Fruit fly (Drosophila melanogaster) whole organism, embryonic: ENCODE measurements around the gene CG9886.
A peak's percentile ranks its signal among the peaks of the same experiment; 100 is the strongest.

Experiments
- Blimp-1 ChIP-seq: fragments of 200-800 bp; sonication (Bioruptor generic); optimal IDR thresholded peaks from 3 replicates; lab custom pipeline; 2018; ENCODE audit warnings: missing biosample characterization, missing genetic modification characterization, mild to moderate bottlenecking, moderate library complexity, missing genetic modification reagents
- CG10321 ChIP-seq: fragments of 200-800 bp; sonication (Bioruptor generic); IDR thresholded peaks from 2 replicates; pipeline ENCODE4 v1.3.6; 2022; ENCODE audit warnings: missing biosample characterization, missing genetic modification characterization
- CG12299 ChIP-seq: fragments of 200-800 bp; sonication (Bioruptor generic); optimal IDR thresholded peaks from 2 replicates; lab custom pipeline; 2018; ENCODE audit warnings: missing biosample characterization, mild to moderate bottlenecking, missing genetic modification characterization
- CG12391 ChIP-seq: fragments of 200-800 bp; sonication (Bioruptor generic); optimal IDR thresholded peaks from 3 replicates; lab custom pipeline; 2018; ENCODE audit warnings: missing biosample characterization, mild to moderate bottlenecking, missing genetic modification characterization, moderate library complexity
- CG12942 ChIP-seq: fragments of 200-800 bp; sonication (Bioruptor generic); optimal IDR thresholded peaks from 3 replicates; lab custom pipeline; 2016; ENCODE audit warnings: missing biosample characterization, missing genetic modification characterization
- CG13287 ChIP-seq: fragments of 200-800 bp; sonication (Bioruptor generic); IDR thresholded peaks from 2 replicates; pipeline ENCODE4 v1.3.6; 2022; ENCODE audit warnings: missing biosample characterization, missing genetic modification characterization; ENCODE audit not compliant: partially characterized antibody
- CG14050 ChIP-seq: fragments of 200-800 bp; sonication (Bioruptor generic); IDR thresholded peaks from 3 replicates; pipeline ENCODE4 v1.3.6; 2022; ENCODE audit warnings: missing biosample characterization, missing genetic modification characterization
- CG17361 ChIP-seq: fragments of 200-800 bp; sonication (Bioruptor generic); IDR thresholded peaks from 3 replicates; pipeline ENCODE4 v1.3.6; 2022; ENCODE audit warnings: missing biosample characterization, missing genetic modification characterization
- CG17802 ChIP-seq: fragments of 200-800 bp; sonication (Bioruptor generic); optimal IDR thresholded peaks from 2 replicates; lab custom pipeline; 2018; ENCODE audit warnings: missing biosample characterization, mild to moderate bottlenecking, missing genetic modification characterization, moderate library complexity
- CG18764 ChIP-seq: fragments of 200-800 bp; sonication (Bioruptor generic); optimal IDR thresholded peaks from 3 replicates; lab custom pipeline; 2016; ENCODE audit warnings: missing biosample characterization, missing genetic modification characterization
- CG2129 ChIP-seq: fragments of 200-800 bp; sonication (Bioruptor generic); IDR thresholded peaks from 2 replicates; pipeline ENCODE4 v1.3.6; 2022; ENCODE audit warnings: missing biosample characterization, missing genetic modification characterization; ENCODE audit not compliant: partially characterized antibody
- CG31441 ChIP-seq: fragments of 200-800 bp; sonication (Bioruptor generic); IDR thresholded peaks from 2 replicates; pipeline ENCODE4 v1.3.6; 2022; ENCODE audit warnings: missing biosample characterization, missing genetic modification characterization
- CG5953 ChIP-seq: fragments of 200-800 bp; sonication (Bioruptor generic); IDR thresholded peaks from 2 replicates; pipeline ENCODE4 v1.3.6; 2022; ENCODE audit warnings: missing biosample characterization, missing genetic modification characterization
- CG6272 ChIP-seq: fragments of 200-800 bp; sonication (Bioruptor generic); IDR thresholded peaks from 2 replicates; pipeline ENCODE4 v1.3.6; 2022; ENCODE audit warnings: missing biosample characterization, missing genetic modification characterization
- CG6654 ChIP-seq: fragments of 200-800 bp; sonication (Bioruptor generic); optimal IDR thresholded peaks from 2 replicates; lab custom pipeline; 2017; ENCODE audit warnings: missing biosample characterization, mild to moderate bottlenecking, missing genetic modification characterization
- CG7556 ChIP-seq: fragments of 200-800 bp; sonication (Bioruptor generic); optimal IDR thresholded peaks from 2 replicates; lab custom pipeline; 2017; ENCODE audit warnings: missing biosample characterization, mild to moderate bottlenecking, missing genetic modification characterization
- CG8089 ChIP-seq: fragments of 200-800 bp; sonication (Bioruptor generic); optimal IDR thresholded peaks from 3 replicates; lab custom pipeline; 2016; ENCODE audit warnings: missing biosample characterization, missing genetic modification characterization
- CG8290 ChIP-seq, 3 experiments: fragments of 200-800 bp; sonication (Bioruptor generic); optimal IDR thresholded peaks; 2 replicates each; lab custom pipeline; 2016 to 2019; ENCODE audit warnings: missing biosample characterization in 3 of 3, missing genetic modification characterization in 3 of 3, mild to moderate bottlenecking in 2 of 3, moderate library complexity in 1 of 3
- CG8924 ChIP-seq: fragments of 200-800 bp; optimal IDR thresholded peaks from 3 replicates; lab custom pipeline; 2019; ENCODE audit warnings: missing biosample characterization, mild to moderate bottlenecking, missing genetic modification characterization, moderate library complexity
- Dref ChIP-seq: fragments of 200-800 bp; sonication (Bioruptor generic); IDR thresholded peaks from 2 replicates; pipeline ENCODE4 v1.3.6; 2022; ENCODE audit warnings: missing biosample characterization, missing genetic modification characterization
- Ets65A ChIP-seq: fragments of 200-800 bp; sonication (Bioruptor generic); peaks from one replicate; lab custom pipeline; 2016; ENCODE audit warnings: missing biosample characterization, missing genetic modification characterization
- Fer2 ChIP-seq: fragments of 200-800 bp; sonication (Bioruptor generic); optimal IDR thresholded peaks from 2 replicates; lab custom pipeline; 2018; ENCODE audit warnings: missing biosample characterization, mild to moderate bottlenecking, missing genetic modification characterization, moderate library complexity
- Hey ChIP-seq: fragments of 200-800 bp; sonication (Bioruptor generic); optimal IDR thresholded peaks from 3 replicates; lab custom pipeline; 2018; ENCODE audit warnings: missing biosample characterization, mild to moderate bottlenecking, missing genetic modification characterization
- MTF-1 ChIP-seq: fragments of 200-800 bp; sonication (Bioruptor generic); optimal IDR thresholded peaks from 2 replicates; lab custom pipeline; 2018; ENCODE audit warnings: missing biosample characterization, mild to moderate bottlenecking, missing genetic modification characterization, borderline replicate concordance
- Mes4 ChIP-seq: fragments of 200-800 bp; sonication (Bioruptor generic); optimal IDR thresholded peaks from 2 replicates; lab custom pipeline; 2016; ENCODE audit warnings: missing biosample characterization, missing genetic modification characterization
- Sry-δ ChIP-seq: fragments of 200-800 bp; sonication (Bioruptor generic); optimal IDR thresholded peaks from 2 replicates; lab custom pipeline; 2016; ENCODE audit warnings: missing biosample characterization, missing genetic modification characterization
- Stat92E ChIP-seq, 3 experiments: fragments of >200 bp in 2 of 3; fragments of 200-800 bp in 1 of 3; sonication (Bioruptor generic) in 1 of 3; optimal IDR thresholded peaks; 2 replicates each; lab custom pipeline; 2017 to 2019; ENCODE audit warnings: missing biosample characterization in 3 of 3, missing genetic modification characterization in 3 of 3, mild to moderate bottlenecking in 1 of 3, moderate library complexity in 1 of 3
- Tbp ChIP-seq: fragments of >200 bp; optimal IDR thresholded peaks from 2 replicates; lab custom pipeline; 2018; ENCODE audit warnings: missing biosample characterization, missing genetic modification characterization
- Xbp1 ChIP-seq: fragments of 200-800 bp; sonication (Bioruptor generic); optimal IDR thresholded peaks from 3 replicates; lab custom pipeline; 2016; ENCODE audit warnings: missing biosample characterization, mild to moderate bottlenecking, missing genetic modification characterization
- aop ChIP-seq: fragments of 200-800 bp; sonication (Bioruptor generic); IDR thresholded peaks from 2 replicates; pipeline ENCODE4 v1.3.6; 2022; ENCODE audit warnings: missing biosample characterization, missing genetic modification characterization
- bcd ChIP-seq: fragments of 200-800 bp; sonication (Bioruptor generic); optimal IDR thresholded peaks from 2 replicates; lab custom pipeline; 2017; ENCODE audit warnings: missing biosample characterization, mild to moderate bottlenecking, missing genetic modification characterization
- cas ChIP-seq: fragments of 200-800 bp; sonication (Bioruptor generic); IDR thresholded peaks from 2 replicates; pipeline ENCODE4 v1.3.6; 2022; ENCODE audit warnings: missing biosample characterization, missing genetic modification characterization
- gce ChIP-seq: fragments of 200-800 bp; sonication (Bioruptor generic); IDR thresholded peaks from 3 replicates; pipeline ENCODE4 v1.3.6; 2022; ENCODE audit warnings: missing biosample characterization, missing genetic modification characterization
- gcm2 ChIP-seq: fragments of 200-800 bp; sonication (Bioruptor generic); optimal IDR thresholded peaks from 2 replicates; lab custom pipeline; 2016; ENCODE audit warnings: missing biosample characterization, missing genetic modification characterization
- knrl ChIP-seq: fragments of 200-800 bp; sonication (Bioruptor generic); IDR thresholded peaks from 3 replicates; pipeline ENCODE4 v1.3.6; 2022; ENCODE audit warnings: missing biosample characterization, missing genetic modification characterization; ENCODE audit not compliant: partially characterized antibody
- lilli ChIP-seq: fragments of 200-800 bp; sonication (Bioruptor generic); optimal IDR thresholded peaks from 3 replicates; lab custom pipeline; 2016; ENCODE audit warnings: missing biosample characterization, missing genetic modification characterization
- lmd ChIP-seq: fragments of 200-800 bp; sonication (Bioruptor generic); IDR thresholded peaks from 2 replicates; pipeline ENCODE4 v1.3.6; 2022; ENCODE audit warnings: missing biosample characterization, missing genetic modification characterization
- oc ChIP-seq: fragments of 200-800 bp; sonication (Bioruptor generic); optimal IDR thresholded peaks from 2 replicates; lab custom pipeline; 2018; ENCODE audit warnings: missing biosample characterization, mild to moderate bottlenecking, missing genetic modification characterization, moderate library complexity
- pfk ChIP-seq: fragments of 200-800 bp; sonication (Bioruptor generic); optimal IDR thresholded peaks from 2 replicates; lab custom pipeline; 2018; ENCODE audit warnings: missing biosample characterization, mild to moderate bottlenecking, missing genetic modification characterization, moderate library complexity
- sd ChIP-seq: fragments of 200-800 bp; sonication (Bioruptor generic); optimal IDR thresholded peaks from 3 replicates; lab custom pipeline; 2018; ENCODE audit warnings: missing biosample characterization, mild to moderate bottlenecking, missing genetic modification characterization, moderate library complexity
- sim ChIP-seq: fragments of 200-800 bp; sonication (Bioruptor generic); IDR thresholded peaks from 2 replicates; pipeline ENCODE4 v1.3.6; 2022; ENCODE audit warnings: missing biosample characterization, missing genetic modification characterization
- slou ChIP-seq: fragments of 200-800 bp; sonication (Bioruptor generic); optimal IDR thresholded peaks from 3 replicates; lab custom pipeline; 2016; ENCODE audit warnings: missing biosample characterization, missing genetic modification characterization
- slp2 ChIP-seq: fragments of 200-800 bp; sonication (Bioruptor generic); optimal IDR thresholded peaks from 2 replicates; lab custom pipeline; 2016; ENCODE audit warnings: missing biosample characterization, missing genetic modification characterization
- tna ChIP-seq: fragments of 200-800 bp; sonication (Bioruptor generic); IDR thresholded peaks from 2 replicates; pipeline ENCODE4 v1.3.6; 2022; ENCODE audit warnings: missing biosample characterization, missing genetic modification characterization; ENCODE audit not compliant: partially characterized antibody
- vvl ChIP-seq: fragments of 200-800 bp; sonication (Bioruptor generic); IDR thresholded peaks from 2 replicates; pipeline ENCODE4 v1.3.6; 2022; ENCODE audit warnings: missing biosample characterization, missing genetic modification characterization
- wdn ChIP-seq: fragments of 200-800 bp; sonication (Bioruptor generic); IDR thresholded peaks from 2 replicates; pipeline ENCODE4 v1.3.6; 2022; ENCODE audit warnings: missing biosample characterization, missing genetic modification characterization
- yki ChIP-seq: fragments of >200 bp; optimal IDR thresholded peaks from 3 replicates; lab custom pipeline; 2018
- zen2 ChIP-seq: fragments of 200-800 bp; sonication (Bioruptor generic); IDR thresholded peaks from 3 replicates; pipeline ENCODE4 v1.3.6; 2022; ENCODE audit warnings: missing biosample characterization, missing genetic modification characterization; ENCODE audit not compliant: partially characterized antibody
- zfh2 ChIP-seq: fragments of 200-800 bp; sonication (Bioruptor generic); optimal IDR thresholded peaks from 2 replicates; lab custom pipeline; 2016; ENCODE audit warnings: missing biosample characterization, missing genetic modification characterization

The CG9886 gene

DNA sequence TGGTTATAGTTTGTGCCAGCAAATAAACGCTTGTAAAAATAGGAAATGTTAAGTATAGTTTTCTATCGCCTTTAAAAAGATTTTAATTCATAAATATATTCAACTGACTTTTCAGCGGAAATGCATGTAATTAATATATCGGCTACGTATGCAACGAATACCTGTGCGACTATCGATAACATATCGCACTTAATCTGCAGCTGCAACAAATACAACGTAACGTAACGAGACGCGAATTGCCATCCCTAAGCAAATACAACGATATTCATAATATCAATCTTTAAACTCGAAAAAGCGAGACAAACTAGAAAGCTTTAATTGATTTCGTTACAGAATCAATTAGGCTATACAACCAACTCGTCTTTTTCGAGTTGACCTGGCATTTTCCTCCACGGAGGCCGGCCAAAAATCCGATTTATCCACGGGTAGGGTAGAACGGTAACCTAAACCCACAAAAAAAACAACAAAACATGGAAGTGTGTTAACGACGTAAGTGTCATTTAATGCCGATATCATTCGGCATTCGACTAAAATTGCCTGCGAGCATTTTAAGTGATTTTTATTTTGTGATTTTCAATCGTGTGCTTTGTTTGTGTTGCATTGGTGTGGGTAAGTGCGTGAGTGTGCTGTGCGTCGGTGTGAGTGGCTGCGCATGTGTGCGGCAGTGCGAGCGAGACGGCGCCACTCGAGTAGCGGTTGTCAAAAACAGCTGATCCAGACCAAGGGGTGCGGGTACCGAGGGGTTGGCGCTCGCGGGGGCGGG is 44.8 kb upstream of the CG9886 start, which contains the start of gene Atxn7 (continued):
- TF ChIP-seq CG6654 (peak; percentile 23), aop (no peak), CG5953 (GFP tag; lab: Robert Waterston, UW) (peak; percentile 68; the same call in 1 of the 2 replicates), CG18764 (GFP tag; lab: Kevin White, UChicago) (no peak), sd (peak; percentile 40), wdn (GFP tag; lab: Robert Waterston, UW) (peak; percentile 44; the same call in 1 of the 2 replicates), Fer2 (tag; lab: Kevin White, UChicago) (peak; percentile 41), zfh2 (GFP tag; lab: Kevin White, UChicago) (peak; percentile 26), pfk (peak; percentile 49), gcm2 (GFP tag; lab: Kevin White, UChicago) (peak; percentile 56), CG8290 (GFP tag; optimal IDR thresholded peaks at IDR 0.05; lab: Kevin White, UChicago) (peak; percentile 35), CG8290 (tag; optimal IDR thresholded peaks at IDR 0.05; lab: Kevin White, UChicago) (peak; percentile 72 to 80), vvl (peak; percentile 91), oc (tag; lab: Kevin White, UChicago) (peak; percentile 88), CG12942 (GFP tag; lab: Kevin White, UChicago) (peak; percentile 17), Sry-δ (GFP tag; lab: Kevin White, UChicago) (peak; percentile 95), CG7556 (GFP tag; lab: Kevin White, UChicago) (peak; percentile 53), CG12391 (tag; lab: Kevin White, UChicago) (peak; percentile 76), CG10321 (GFP tag; lab: Robert Waterston, UW) (peak; percentile 93), Tbp (no peak), lmd (peak; percentile 19; the same call in 1 of the 2 replicates), Ets65A (GFP tag; lab: Kevin White, UChicago) (peak; percentile 91), CG13287 (peak; percentile 89), Xbp1 (GFP tag; lab: Kevin White, UChicago) (peak; percentile 45), bcd (GFP tag; lab: Kevin White, UChicago) (peak; percentile 80), Mes4 (GFP tag; lab: Kevin White, UChicago) (peak; percentile 73), Hey (tag; lab: Kevin White, UChicago) (peak; percentile 47), lilli (GFP tag; lab: Kevin White, UChicago) (peak; percentile 63), Dref (GFP tag; lab: Robert Waterston, UW) (peak; percentile 87), CG31441 (GFP tag; lab: Robert Waterston, UW) (peak; percentile 57), cas (no peak), tna (peak; percentile 73; the same call in 1 of the 2 replicates), Stat92E (GFP tag; optimal IDR thresholded peaks at IDR 0.05; lab: Kevin White, UChicago) (no peak), slou (no peak), CG12299 (peak; percentile 61), sim (no peak), MTF-1 (GFP tag; lab: Kevin White, UChicago) (peak; percentile 70), knrl (GFP tag; lab: Robert Waterston, UW) (peak; percentile 86), Blimp-1 (GFP tag; lab: Kevin White, UChicago) (peak; percentile 41), slp2 (peak; percentile 55), CG17802 (tag; lab: Kevin White, UChicago) (peak; percentile 17), CG17361 (peak; percentile 68; the same call in 2 of the 3 replicates), CG14050 (GFP tag; lab: Robert Waterston, UW) (peak; percentile 55; the same call in 2 of the 3 replicates), yki (lab: Kevin White, UChicago) (no peak), CG6272 (GFP tag; lab: Robert Waterston, UW) (peak; percentile 37; the same call in 1 of the 2 replicates), gce (GFP tag; lab: Robert Waterston, UW) (no peak), CG2129 (GFP tag; lab: Robert Waterston, UW) (peak; percentile 89), CG8089 (peak; percentile 69), zen2 (GFP tag; lab: Robert Waterston, UW) (peak; percentile 97), CG8924 (tag; lab: Kevin White, UChicago) (peak; percentile 51)
